Fruit fly (Drosophila melanogaster) whole organism, embryonic: Measurements from ENCODE around the gene CG5079.

Experiments
- BEAF-32 ChIP-seq: fragments of 200-800 bp; sonication (Bioruptor generic); optimal IDR thresholded peaks from 3 replicates; lab custom pipeline; 2017; ENCODE audit warnings: missing biosample characterization, missing genetic modification characterization, mild to moderate bottlenecking, moderate library complexity, missing genetic modification reagents
- BtbVII ChIP-seq: fragments of 200-800 bp; sonication (Bioruptor generic); optimal IDR thresholded peaks from 3 replicates; lab custom pipeline; 2017; ENCODE audit warnings: missing biosample characterization, mild to moderate bottlenecking, missing genetic modification characterization
- CG1024 ChIP-seq: fragments of 200-800 bp; sonication (Bioruptor generic); IDR thresholded peaks from 2 replicates; pipeline ENCODE4 v1.3.6; 2022; ENCODE audit warnings: missing biosample characterization, missing genetic modification characterization
- CG10366 ChIP-seq: fragments of 200-800 bp; sonication (Bioruptor generic); IDR thresholded peaks from 2 replicates; pipeline ENCODE4 v1.3.6; 2022; ENCODE audit warnings: missing biosample characterization, missing genetic modification characterization
- CG11723 ChIP-seq: fragments of 200-800 bp; sonication (Bioruptor generic); optimal IDR thresholded peaks from 2 replicates; lab custom pipeline; 2017; ENCODE audit warnings: missing biosample characterization, mild to moderate bottlenecking, missing genetic modification characterization
- CG13287 ChIP-seq: fragments of 200-800 bp; sonication (Bioruptor generic); IDR thresholded peaks from 2 replicates; pipeline ENCODE4 v1.3.6; 2022; ENCODE audit warnings: missing biosample characterization, missing genetic modification characterization; ENCODE audit not compliant: partially characterized antibody
- CG13424 ChIP-seq: fragments of 200-800 bp; sonication (Bioruptor generic); optimal IDR thresholded peaks from 2 replicates; lab custom pipeline; 2019; ENCODE audit warnings: missing biosample characterization, mild to moderate bottlenecking, missing genetic modification characterization, moderate library complexity
- CG13775 ChIP-seq: fragments of 200-800 bp; sonication (Bioruptor generic); optimal IDR thresholded peaks from 3 replicates; lab custom pipeline; 2017; ENCODE audit warnings: missing biosample characterization, mild to moderate bottlenecking, missing genetic modification characterization
- CG14710 ChIP-seq: fragments of 200-800 bp; sonication (Bioruptor generic); optimal IDR thresholded peaks from 3 replicates; lab custom pipeline; 2019; ENCODE audit warnings: missing biosample characterization, mild to moderate bottlenecking, missing genetic modification characterization, moderate library complexity
- CG16815 ChIP-seq: fragments of 200-800 bp; sonication (Bioruptor generic); optimal IDR thresholded peaks from 3 replicates; lab custom pipeline; 2017; ENCODE audit warnings: missing biosample characterization, mild to moderate bottlenecking, missing genetic modification characterization
- CG3995 ChIP-seq: fragments of 200-800 bp; sonication (Bioruptor generic); optimal IDR thresholded peaks from 3 replicates; lab custom pipeline; 2016; ENCODE audit warnings: missing biosample characterization, missing genetic modification characterization
- CG7963 ChIP-seq: fragments of 200-800 bp; sonication (Bioruptor generic); IDR thresholded peaks from 3 replicates; pipeline ENCODE4 v1.3.6; 2022; ENCODE audit warnings: missing biosample characterization, missing genetic modification characterization; ENCODE audit not compliant: partially characterized antibody
- CG8924 ChIP-seq: fragments of 200-800 bp; optimal IDR thresholded peaks from 3 replicates; lab custom pipeline; 2019; ENCODE audit warnings: missing biosample characterization, mild to moderate bottlenecking, missing genetic modification characterization, moderate library complexity
- CG9437 ChIP-seq: fragments of 200-800 bp; sonication (Bioruptor generic); optimal IDR thresholded peaks from 2 replicates; lab custom pipeline; 2018; ENCODE audit warnings: missing biosample characterization, mild to moderate bottlenecking, missing genetic modification characterization
- CTCF ChIP-seq: fragments of 200-800 bp; sonication (Bioruptor generic); optimal IDR thresholded peaks from 2 replicates; lab custom pipeline; 2017; ENCODE audit warnings: missing biosample characterization, mild to moderate bottlenecking, missing genetic modification characterization, moderate library complexity
- Camta ChIP-seq: fragments of 200-800 bp; sonication (Bioruptor generic); optimal IDR thresholded peaks from 2 replicates; lab custom pipeline; 2016; ENCODE audit warnings: missing biosample characterization, missing genetic modification characterization
- Deaf1 ChIP-seq: fragments of 200-800 bp; optimal IDR thresholded peaks from 3 replicates; lab custom pipeline; 2019; ENCODE audit warnings: missing biosample characterization, mild to moderate bottlenecking, missing genetic modification characterization, moderate library complexity
- E2f2 ChIP-seq: fragments of 200-800 bp; sonication (Bioruptor generic); IDR thresholded peaks from 2 replicates; pipeline ENCODE4 v1.3.6; 2022; ENCODE audit warnings: missing biosample characterization, missing genetic modification characterization
- Hr51 ChIP-seq, 2 experiments: fragments of 200-800 bp; sonication (Bioruptor generic); optimal IDR thresholded peaks; 2 replicates in 1 of 2; 3 replicates in 1 of 2; lab custom pipeline; 2016 to 2018; ENCODE audit warnings: missing biosample characterization in 2 of 2, missing genetic modification characterization in 2 of 2, mild to moderate bottlenecking in 1 of 2, moderate library complexity in 1 of 2
- Lhr ChIP-seq: fragments of 200-800 bp; sonication (Bioruptor generic); optimal IDR thresholded peaks from 3 replicates; lab custom pipeline; 2017; ENCODE audit warnings: mild to moderate bottlenecking, missing biosample characterization, missing genetic modification reagents, missing genetic modification characterization
- MBD-R2 ChIP-seq: fragments of 200-800 bp; sonication (Bioruptor generic); IDR thresholded peaks from 2 replicates; pipeline ENCODE4 v1.3.6; 2022; ENCODE audit warnings: missing biosample characterization, missing genetic modification characterization
- Mad ChIP-seq: fragments of 200-800 bp; sonication (Bioruptor generic); optimal IDR thresholded peaks from 2 replicates; lab custom pipeline; 2016; ENCODE audit warnings: missing biosample characterization, missing genetic modification characterization
- PHDP ChIP-seq: fragments of 200-800 bp; sonication (Bioruptor generic); optimal IDR thresholded peaks from 3 replicates; lab custom pipeline; 2018; ENCODE audit warnings: missing biosample characterization, mild to moderate bottlenecking, missing genetic modification characterization, moderate library complexity
- Rfx ChIP-seq: fragments of 200-800 bp; sonication (Bioruptor generic); IDR thresholded peaks from 2 replicates; pipeline ENCODE4 v1.3.6; 2022; ENCODE audit warnings: missing biosample characterization, missing genetic modification characterization
- Scr ChIP-seq: fragments of 200-800 bp; sonication (Bioruptor generic); IDR thresholded peaks from 2 replicates; pipeline ENCODE4 v1.3.6; 2022; ENCODE audit warnings: missing biosample characterization, missing genetic modification characterization; ENCODE audit not compliant: partially characterized antibody
- YL-1 ChIP-seq: fragments of 200-800 bp; sonication (Bioruptor generic); optimal IDR thresholded peaks from 3 replicates; lab custom pipeline; 2017; ENCODE audit warnings: missing biosample characterization, mild to moderate bottlenecking, missing genetic modification characterization
- amos ChIP-seq: fragments of 200-800 bp; sonication (Bioruptor generic); IDR thresholded peaks from 2 replicates; pipeline ENCODE4 v1.3.6; 2022; ENCODE audit warnings: missing biosample characterization, missing genetic modification characterization; ENCODE audit not compliant: partially characterized antibody
- caup ChIP-seq: fragments of 200-800 bp; sonication (Bioruptor generic); optimal IDR thresholded peaks from 3 replicates; lab custom pipeline; 2017; ENCODE audit warnings: missing biosample characterization, mild to moderate bottlenecking, missing genetic modification characterization, moderate library complexity; ENCODE audit not compliant: severe bottlenecking
- chif ChIP-seq, 2 experiments: fragments of 200-800 bp; sonication (Bioruptor generic); optimal IDR thresholded peaks; 3 replicates each; lab custom pipeline; 2016; ENCODE audit warnings: missing biosample characterization in 2 of 2, missing genetic modification characterization in 2 of 2
- ci ChIP-seq: fragments of 200-800 bp; sonication (Bioruptor generic); IDR thresholded peaks from 3 replicates; pipeline ENCODE4 v1.3.6; 2022; ENCODE audit warnings: missing biosample characterization, missing genetic modification characterization
- crol ChIP-seq: fragments of 200-800 bp; sonication (Bioruptor generic); IDR thresholded peaks from 2 replicates; pipeline ENCODE4 v1.3.6; 2022; ENCODE audit warnings: missing biosample characterization, missing genetic modification characterization
- crp ChIP-seq, 2 experiments: fragments of 200-800 bp; sonication (Bioruptor generic); optimal IDR thresholded peaks; 2 replicates in 1 of 2; 3 replicates in 1 of 2; lab custom pipeline; 2017; ENCODE audit warnings: missing biosample characterization in 2 of 2, missing genetic modification characterization in 2 of 2, mild to moderate bottlenecking in 1 of 2, moderate library complexity in 1 of 2
- dmrt11E ChIP-seq: fragments of 200-800 bp; sonication (Bioruptor generic); optimal IDR thresholded peaks from 3 replicates; lab custom pipeline; 2018; ENCODE audit warnings: missing biosample characterization, mild to moderate bottlenecking, missing genetic modification characterization, moderate library complexity
- knrl ChIP-seq: fragments of 200-800 bp; sonication (Bioruptor generic); IDR thresholded peaks from 3 replicates; pipeline ENCODE4 v1.3.6; 2022; ENCODE audit warnings: missing biosample characterization, missing genetic modification characterization; ENCODE audit not compliant: partially characterized antibody
- nmo ChIP-seq: fragments of 200-800 bp; sonication (Bioruptor generic); optimal IDR thresholded peaks from 2 replicates; lab custom pipeline; 2018; ENCODE audit warnings: missing biosample characterization, mild to moderate bottlenecking, missing genetic modification characterization, moderate library complexity
- onecut ChIP-seq: fragments of 200-800 bp; sonication (Bioruptor generic); IDR thresholded peaks from 2 replicates; pipeline ENCODE4 v1.3.6; 2022; ENCODE audit warnings: missing biosample characterization, missing genetic modification characterization
- phol ChIP-seq: fragments of 200-800 bp; sonication (Bioruptor generic); optimal IDR thresholded peaks from 3 replicates; lab custom pipeline; 2018; ENCODE audit warnings: missing biosample characterization, mild to moderate bottlenecking, missing genetic modification characterization, moderate library complexity
- ranshi ChIP-seq: fragments of 200-800 bp; sonication (Bioruptor generic); IDR thresholded peaks from 2 replicates; pipeline ENCODE4 v1.3.6; 2022; ENCODE audit warnings: missing biosample characterization, missing genetic modification characterization
- sens ChIP-seq: fragments of 200-800 bp; sonication (Bioruptor generic); peaks from one replicate; lab custom pipeline; 2016; ENCODE audit warnings: missing biosample characterization, missing genetic modification characterization
- tna ChIP-seq: fragments of 200-800 bp; sonication (Bioruptor generic); IDR thresholded peaks from 2 replicates; pipeline ENCODE4 v1.3.6; 2022; ENCODE audit warnings: missing biosample characterization, missing genetic modification characterization; ENCODE audit not compliant: partially characterized antibody
- vvl ChIP-seq: fragments of 200-800 bp; sonication (Bioruptor generic); IDR thresholded peaks from 2 replicates; pipeline ENCODE4 v1.3.6; 2022; ENCODE audit warnings: missing biosample characterization, missing genetic modification characterization
- zen2 ChIP-seq: fragments of 200-800 bp; sonication (Bioruptor generic); IDR thresholded peaks from 3 replicates; pipeline ENCODE4 v1.3.6; 2022; ENCODE audit warnings: missing biosample characterization, missing genetic modification characterization; ENCODE audit not compliant: partially characterized antibody
- zfh1 ChIP-seq: fragments of 200-800 bp; sonication (Bioruptor generic); IDR thresholded peaks from 3 replicates; pipeline ENCODE4 v1.3.6; 2022; ENCODE audit warnings: missing biosample characterization, missing genetic modification characterization

The CG5079 gene

dm6 chr3R:25609027-25609426, 4.4 kb upstream of the CG5079 start, which contains the start of gene ymp:
TSS of gene ymp (minus strand) at chr3R:25609127.
- no peak for TF ChIP-seq Lhr (GFP tag; lab: Kevin White, UChicago)
- TF ChIP-seq zfh1 (GFP tag; lab: Robert Waterston, UW), result no peak
- TF ChIP-seq Mad, result no peak
- TF ChIP-seq PHDP, result no peak
- no peak for TF ChIP-seq Deaf1 (tag; lab: Kevin White, UChicago)
- TF ChIP-seq caup (GFP tag; lab: Kevin White, UChicago), result no peak
- TF ChIP-seq ci (GFP tag; lab: Robert Waterston, UW), result no peak

dm6 chr3R:25618114-25618513, 4.6 kb downstream of the CG5079 start, which contains the start of gene CG5071:
TSS of gene CG5071 (plus strand) at chr3R:25618414.
- peak; percentile 1 for TF ChIP-seq sens (GFP tag; lab: Kevin White, UChicago)
- TF ChIP-seq CG3995 (GFP tag; lab: Kevin White, UChicago), result no peak

- TF ChIP-seq MBD-R2, result peak; percentile 58
- TF ChIP-seq Scr (GFP tag; lab: Robert Waterston, UW), result peak; percentile 88
- TF ChIP-seq dmrt11E (tag; lab: Kevin White, UChicago), result peak; percentile 50
- peak; percentile 95 for TF ChIP-seq E2f2
- 0 out of 2 replicates have a peak, but pooled peaks have one; percentile 9 for TF ChIP-seq CG1024 (GFP tag; lab: Robert Waterston, UW)
- TF ChIP-seq CG11723 (GFP tag; lab: Kevin White, UChicago), result no peak
- TF ChIP-seq zfh1 (GFP tag; lab: Robert Waterston, UW), result peak; percentile 46; the same call in 1 of the 3 replicates
- peak; percentile 96 for TF ChIP-seq zen2 (GFP tag; lab: Robert Waterston, UW)
- TF ChIP-seq CG7963 (GFP tag; lab: Robert Waterston, UW), result peak; percentile 97
- peak; percentile 94 for TF ChIP-seq crol
- peak in 1 of 2 experiments; percentile 48 for TF ChIP-seq crp (GFP tag; optimal IDR thresholded peaks at IDR 0.05; lab: Kevin White, UChicago)
- peak; percentile 29 for TF ChIP-seq CG13775 (GFP tag; lab: Kevin White, UChicago)
- TF ChIP-seq BtbVII (GFP tag; lab: Kevin White, UChicago), result peak; percentile 23
- TF ChIP-seq Hr51 (GFP tag; optimal IDR thresholded peaks at IDR 0.05; lab: Kevin White, UChicago), result peak in 1 of 2 experiments; percentile 40
- TF ChIP-seq CTCF, result peak; percentile 15
- peak; percentile 77 for TF ChIP-seq BEAF-32 (GFP tag; lab: Kevin White, UChicago)
- peak; percentile 16 for TF ChIP-seq phol (tag; lab: Kevin White, UChicago)
- TF ChIP-seq CG14710, result peak; percentile 12
- TF ChIP-seq chif (GFP tag; optimal IDR thresholded peaks at IDR 0.05; lab: Kevin White, UChicago), result no peak
- 0 out of 2 replicates have a peak, but pooled peaks have one; percentile 18 for TF ChIP-seq onecut (GFP tag; lab: Robert Waterston, UW)
- TF ChIP-seq CG13287, result peak; percentile 94
- TF ChIP-seq nmo (GFP tag; lab: Kevin White, UChicago), result no peak
- peak; percentile 37 for TF ChIP-seq YL-1 (GFP tag; lab: Kevin White, UChicago)
- TF ChIP-seq CG13424, result no peak
- peak; percentile 19; the same call in 1 of the 2 replicates for TF ChIP-seq vvl (GFP tag; lab: Robert Waterston, UW)
- 0 out of 2 replicates have a peak, but pooled peaks have one; percentile 31 for TF ChIP-seq ranshi
- 0 out of 2 replicates have a peak, but pooled peaks have one; percentile 14 for TF ChIP-seq Rfx
- TF ChIP-seq tna (GFP tag; lab: Robert Waterston, UW), result peak; percentile 99
- peak; percentile 80; the same call in 2 of the 3 replicates for TF ChIP-seq knrl
- TF ChIP-seq CG10366, result peak; percentile 36
- TF ChIP-seq amos (GFP tag; lab: Robert Waterston, UW), result peak; percentile 90
- peak; percentile 5 for TF ChIP-seq CG9437 (GFP tag; lab: Kevin White, UChicago)
- peak; percentile 61 for TF ChIP-seq CG8924 (tag; lab: Kevin White, UChicago)
- TF ChIP-seq CG16815, result peak; percentile 6
- TF ChIP-seq Camta (GFP tag; lab: Kevin White, UChicago), result peak; percentile 38
These were observed 10.6 kb downstream of the CG5079 start, which contains the start of gene Npl4 for dm6 chr3R:25623800-25624791. TSS of gene Npl4 (minus strand) at chr3R:25624662.
